Fruit fly (Drosophila melanogaster) whole organism, larva: Measurements from ENCODE around the gene CG14110.

Source experiments
- noc ChIP-seq: fragments of 200-800 bp; sonication (Bioruptor generic); optimal IDR thresholded peaks from 3 replicates; lab custom pipeline; 2019; ENCODE audit warnings: missing biosample characterization, mild to moderate bottlenecking, missing genetic modification characterization, moderate library complexity

The CG14110 gene

dm6 chr3L:13384489-13384888 is at the start of gene CG14110:
Gene CG14110, plus strand, starts transcription at chr3L:13384789.
- no peak for TF ChIP-seq noc

dm6 chr3L:13348733-13349132 is 35.9 kb upstream of the CG14110 start, which contains the start of gene CG17687:
Gene CG17687, plus strand, starts transcription at chr3L:13349033.
- no peak for TF ChIP-seq noc

DNA sequence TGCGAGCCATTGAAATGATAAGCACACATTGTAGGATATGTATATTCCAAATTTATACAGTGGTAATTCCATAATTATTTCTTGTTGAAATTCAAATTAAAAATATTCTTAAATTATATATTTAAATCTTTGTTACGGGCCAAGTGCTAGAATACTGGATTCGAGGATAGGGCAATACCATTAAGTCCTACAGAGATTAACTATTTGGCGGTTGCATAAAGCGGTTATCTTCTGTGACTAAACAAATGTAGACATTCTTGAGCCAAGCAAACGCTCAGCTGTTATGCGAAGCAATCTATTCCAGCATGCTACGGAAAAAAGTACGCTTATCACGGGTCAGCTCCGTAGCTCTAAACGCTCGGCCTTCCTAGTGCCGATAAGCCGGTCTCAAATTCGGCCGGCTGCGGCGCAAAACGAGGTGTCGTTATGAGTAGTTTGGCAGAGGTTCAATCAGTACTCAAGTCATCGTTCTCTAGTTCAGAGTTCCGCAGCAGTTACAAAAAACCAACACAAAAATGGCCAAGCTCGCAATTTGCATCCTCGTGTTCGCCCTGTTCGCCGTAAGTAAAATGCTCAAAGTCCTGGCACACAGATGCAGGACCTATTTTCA is 28.4 kb upstream of the CG14110 start, which contains the start of gene Nplp2:
Gene Nplp2 (plus strand): TSS at position 293 of the 610 bp plus-strand sequence.
- TF ChIP-seq noc = peak; percentile 85

dm6 chr3L:13377657-13378056 is 6.9 kb upstream of the CG14110 start, which contains the start of gene CG14111:
Gene CG14111, plus strand, starts transcription at chr3L:13377957.
- no peak for TF ChIP-seq noc

DNA sequence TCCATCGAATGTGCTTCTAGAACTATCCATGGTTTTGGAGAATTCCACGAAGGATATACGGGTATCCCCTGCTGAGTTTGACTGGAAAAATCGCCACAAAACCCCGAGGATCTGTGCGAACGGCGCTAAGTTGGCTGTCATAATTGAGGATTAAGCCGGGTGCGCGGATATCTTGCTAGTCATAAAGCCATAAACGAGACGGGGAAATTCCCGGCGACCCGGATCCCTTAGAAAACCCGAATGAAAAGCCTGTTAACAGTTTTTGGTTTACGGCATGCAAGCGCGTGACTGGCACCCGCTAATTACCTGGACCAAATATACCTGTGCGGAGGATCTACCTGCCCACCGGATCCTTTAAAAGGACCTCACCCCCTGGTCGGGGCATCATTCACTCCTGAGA is 6.4 kb upstream of the CG14110 start, which contains the start of gene SNCF:
Gene SNCF (plus strand): TSS at position 382 of the 400 bp plus-strand sequence.
- no peak for TF ChIP-seq noc

DNA sequence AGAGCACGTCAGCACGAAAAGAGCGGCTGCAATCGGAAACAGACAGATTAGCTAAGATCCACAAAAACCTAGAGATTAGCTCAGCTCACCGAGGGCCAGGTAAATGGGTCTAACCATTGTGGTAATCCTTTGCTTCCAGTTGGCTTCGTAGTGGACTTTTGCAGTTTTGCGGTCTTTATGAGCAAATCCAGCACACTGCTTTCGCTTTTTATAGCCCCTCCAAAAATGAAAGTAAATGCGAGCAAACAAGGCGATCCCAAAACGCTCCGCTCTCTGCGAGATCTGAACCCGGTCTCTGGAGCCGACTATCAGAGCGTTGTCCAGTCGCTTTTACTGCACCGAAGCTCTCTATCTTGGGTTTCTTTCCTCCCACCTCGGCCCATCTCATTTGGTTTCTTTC is 3.4 kb upstream of the CG14110 start, which contains the start of gene CG14107:
Gene CG14107 (minus strand): TSS at position 187 of the 400 bp plus-strand sequence.
- TF ChIP-seq noc = no peak

- no peak for TF ChIP-seq noc
Measured at dm6 chr3L:13382061-13382815, 2.4 kb upstream of the CG14110 start, which contains the start of gene ImpL1. Gene ImpL1, plus strand, starts transcription at chr3L:13382765.

- no peak for TF ChIP-seq noc
Measured at dm6 chr3L:13387608-13388007, 3.0 kb downstream of the CG14110 start, which contains the start of gene CG10171. Gene CG10171, minus strand, starts transcription at chr3L:13387907.

DNA sequence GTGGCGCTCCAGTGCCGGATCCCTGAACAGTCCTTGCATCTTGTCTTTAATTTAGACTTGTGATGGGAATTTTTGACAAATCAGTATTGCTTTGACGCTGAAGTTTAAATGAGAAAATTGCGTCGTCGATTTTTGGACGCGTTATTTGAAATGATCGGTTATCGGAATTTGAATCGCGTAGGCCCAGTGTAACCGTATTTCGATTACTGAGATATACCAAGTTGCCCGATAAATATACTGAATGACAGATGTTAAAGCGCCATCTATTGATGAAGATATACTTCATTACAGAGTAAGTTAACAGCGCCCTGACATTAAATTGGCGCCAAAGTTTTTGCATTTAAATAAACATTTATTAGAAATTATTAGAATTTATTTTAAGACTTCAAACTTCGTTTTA is 5.2 kb downstream of the CG14110 start, which contains the start of gene Poc1:
Gene Poc1 (minus strand): TSS at position 173 of the 400 bp plus-strand sequence.
- no peak for TF ChIP-seq noc

dm6 chr3L:13393538-13393937 is 8.9 kb downstream of the CG14110 start:
- TF ChIP-seq noc = no peak

- TF ChIP-seq noc = no peak
Measured at dm6 chr3L:13397656-13398055, 13.1 kb downstream of the CG14110 start.

dm6 chr3L:13400872-13401418 is 16.4 kb downstream of the CG14110 start, which contains the start of gene sens:
Gene sens, minus strand, starts transcription at chr3L:13401125.
- TF ChIP-seq noc = no peak

- TF ChIP-seq noc = no peak
Measured at dm6 chr3L:13403141-13403867, 18.7 kb downstream of the CG14110 start.

DNA sequence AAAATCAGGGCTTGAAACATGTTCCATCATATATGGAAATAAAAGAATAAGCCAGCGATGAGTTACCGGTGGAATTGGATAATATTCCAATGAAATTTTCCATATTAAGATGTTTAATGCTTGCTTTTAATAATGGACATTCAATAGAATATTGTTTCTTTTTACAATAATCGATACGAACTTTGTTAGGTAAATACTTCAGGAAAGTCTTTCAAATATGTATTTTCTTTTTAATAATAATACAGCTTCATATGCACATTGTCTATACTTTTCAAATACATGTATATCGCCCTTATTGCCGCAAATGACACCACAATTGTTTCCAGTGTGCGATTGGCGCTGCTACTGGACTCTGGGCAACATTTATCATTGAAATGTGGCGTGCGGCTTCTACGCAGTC is 22.3 kb downstream of the CG14110 start:
- no peak for TF ChIP-seq noc

- TF ChIP-seq noc = no peak
Measured at dm6 chr3L:13409809-13410521, 25.4 kb downstream of the CG14110 start.

DNA sequence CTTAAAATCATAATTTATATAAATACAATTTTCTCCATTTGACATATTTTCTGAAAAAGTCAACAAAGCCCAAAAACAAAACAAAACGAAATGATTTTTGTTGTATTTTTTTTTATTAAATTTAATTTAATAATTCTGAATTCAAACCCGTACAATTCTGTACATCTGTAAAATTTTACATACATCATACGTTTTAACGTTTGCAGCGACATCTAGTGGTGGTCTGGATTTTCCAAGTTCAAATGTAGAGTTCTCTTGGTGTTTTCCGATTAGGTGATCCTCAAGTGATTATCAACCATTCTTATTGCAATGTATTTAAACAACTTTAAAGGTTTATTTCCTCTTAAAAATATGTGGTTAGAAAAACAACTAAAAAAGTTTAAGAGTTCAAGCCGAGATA is 26.4 kb downstream of the CG14110 start:
- TF ChIP-seq noc = no peak
